Fruit fly (Drosophila melanogaster): Measurements from ENCODE around the gene CG17633.

CG17633 gene

DNA sequence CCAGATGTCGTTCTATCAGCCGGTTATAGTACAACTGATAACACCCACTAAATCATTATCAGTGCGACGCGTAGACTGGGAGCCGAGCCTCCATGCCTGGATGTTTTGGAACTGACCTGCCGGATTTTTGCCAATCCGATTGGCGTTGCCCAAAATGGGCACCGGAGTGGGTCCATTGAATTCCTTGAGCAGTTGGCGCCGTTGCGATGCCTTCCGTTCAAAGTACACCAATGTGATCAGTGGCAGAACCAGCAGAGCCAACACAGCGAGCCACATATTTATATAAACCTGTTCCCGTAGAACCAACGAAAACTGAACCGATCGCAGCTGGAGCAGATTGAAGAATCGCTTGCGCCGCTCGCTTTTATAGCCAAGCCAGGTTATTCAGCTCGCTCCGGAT is 19.1 kb upstream of the CG17633 start, which contains the start of gene Cyp4e3:
Gene Cyp4e3, minus strand, starts transcription at position 327 of the 400 bp plus-strand sequence.
- TF ChIP-seq Sin3A (optimal IDR thresholded peaks at IDR 0.05) (no peak), Myc (optimal IDR thresholded peaks at IDR 0.05) (no peak), h (optimal IDR thresholded peaks at IDR 0.05) (no peak), insv (optimal IDR thresholded peaks at IDR 0.05) (no peak), psq (optimal IDR thresholded peaks at IDR 0.05) (no peak), ttk (optimal IDR thresholded peaks at IDR 0.05) (no peak)

DNA sequence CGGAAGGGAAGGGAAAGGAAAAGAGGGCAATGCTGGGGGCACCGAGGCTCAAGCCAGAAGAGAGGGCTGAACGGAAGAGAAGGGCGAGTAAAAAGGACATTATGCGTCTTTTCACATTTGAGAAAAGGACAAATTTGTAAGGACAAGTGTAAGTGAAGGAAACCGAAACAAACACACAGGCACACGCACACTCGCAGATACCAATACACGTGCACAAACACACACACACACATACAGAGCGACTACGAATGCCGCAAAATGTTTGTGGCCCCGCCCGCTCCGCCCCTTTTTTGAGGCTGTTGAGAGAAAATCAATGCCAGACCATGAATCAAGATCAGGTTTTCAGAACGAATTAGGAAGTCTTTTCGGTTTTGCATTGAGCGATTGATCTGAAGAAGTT is 15.5 kb upstream of the CG17633 start:
- TF ChIP-seq h (optimal IDR thresholded peaks at IDR 0.05) (no peak), insv (optimal IDR thresholded peaks at IDR 0.05) (no peak), Sin3A (optimal IDR thresholded peaks at IDR 0.05) (no peak), ttk (optimal IDR thresholded peaks at IDR 0.05) (no peak), Myc (optimal IDR thresholded peaks at IDR 0.05) (no peak), psq (optimal IDR thresholded peaks at IDR 0.05) (no peak)

DNA sequence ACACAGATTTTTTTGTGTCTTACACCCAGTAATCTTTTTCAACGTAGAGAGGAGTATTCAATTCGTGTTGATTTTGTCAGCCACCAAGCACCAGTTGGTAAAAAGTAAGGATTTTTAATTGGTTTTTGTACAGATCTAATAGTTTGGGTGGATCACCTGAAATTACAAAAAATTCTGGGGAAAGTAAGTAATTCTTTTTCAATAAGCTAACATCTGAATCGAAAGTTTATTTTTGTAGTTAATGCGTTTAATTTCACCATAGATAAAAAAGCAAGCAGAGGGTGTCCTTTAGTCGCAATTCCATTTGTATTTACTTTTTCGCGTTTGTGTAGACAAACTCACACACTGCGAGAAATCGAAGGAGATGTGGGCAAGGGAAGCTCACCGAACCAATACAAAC is 14.0 kb upstream of the CG17633 start:
- TF ChIP-seq insv (optimal IDR thresholded peaks at IDR 0.05): no peak
- TF ChIP-seq h (optimal IDR thresholded peaks at IDR 0.05): no peak
- no peak for TF ChIP-seq Sin3A (optimal IDR thresholded peaks at IDR 0.05)
- TF ChIP-seq ttk (optimal IDR thresholded peaks at IDR 0.05): no peak
- TF ChIP-seq Myc (optimal IDR thresholded peaks at IDR 0.05): no peak
- TF ChIP-seq psq (optimal IDR thresholded peaks at IDR 0.05): no peak

DNA sequence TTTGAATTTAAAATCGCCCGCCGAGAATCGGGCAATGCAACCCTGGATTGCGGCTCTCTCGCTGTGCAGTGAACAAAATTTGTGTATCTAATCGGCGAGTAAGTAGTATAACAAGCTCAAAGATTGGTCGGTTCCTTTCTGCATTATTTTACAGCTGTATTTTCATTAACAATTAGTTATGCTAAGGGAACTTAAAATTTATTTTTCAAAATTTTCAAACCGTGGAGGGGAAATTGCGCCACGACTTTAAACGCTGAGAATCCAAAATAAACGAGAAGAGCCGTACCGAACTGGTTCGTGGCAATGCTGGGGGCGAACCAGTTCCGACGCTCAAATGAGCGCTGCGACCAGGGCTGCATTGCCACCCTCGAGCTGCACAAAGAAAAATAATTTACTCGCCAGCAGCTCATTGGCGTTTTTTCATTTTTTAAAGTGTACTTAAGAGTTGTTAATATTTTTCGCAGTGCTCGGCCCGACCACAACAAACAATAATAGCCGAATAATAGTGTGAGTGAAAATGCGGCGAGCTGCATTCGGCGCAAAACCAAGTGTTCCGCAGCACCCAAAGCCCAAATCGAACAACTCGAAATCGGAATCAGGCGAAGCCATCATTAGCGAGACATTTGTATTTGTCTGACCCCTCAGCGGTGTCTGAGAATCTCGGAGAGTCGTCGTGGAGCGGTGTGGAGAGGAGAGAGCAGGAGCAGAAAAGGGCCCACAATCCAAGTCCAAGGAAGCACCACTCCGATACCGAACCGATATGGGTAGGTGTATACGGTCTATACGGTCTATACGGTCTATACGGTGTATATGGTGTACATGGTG is 10.7 kb upstream of the CG17633 start, which contains the start of gene zf30C:
Gene zf30C, plus strand, starts transcription at position 353 of the 825 bp plus-strand sequence.
- TF ChIP-seq ttk (optimal IDR thresholded peaks at IDR 0.05): no peak
- TF ChIP-seq Myc (optimal IDR thresholded peaks at IDR 0.05): no peak
- no peak for TF ChIP-seq Sin3A (optimal IDR thresholded peaks at IDR 0.05)
- TF ChIP-seq h (optimal IDR thresholded peaks at IDR 0.05): no peak
- no peak for TF ChIP-seq psq (optimal IDR thresholded peaks at IDR 0.05)
- TF ChIP-seq insv (optimal IDR thresholded peaks at IDR 0.05): no peak

DNA sequence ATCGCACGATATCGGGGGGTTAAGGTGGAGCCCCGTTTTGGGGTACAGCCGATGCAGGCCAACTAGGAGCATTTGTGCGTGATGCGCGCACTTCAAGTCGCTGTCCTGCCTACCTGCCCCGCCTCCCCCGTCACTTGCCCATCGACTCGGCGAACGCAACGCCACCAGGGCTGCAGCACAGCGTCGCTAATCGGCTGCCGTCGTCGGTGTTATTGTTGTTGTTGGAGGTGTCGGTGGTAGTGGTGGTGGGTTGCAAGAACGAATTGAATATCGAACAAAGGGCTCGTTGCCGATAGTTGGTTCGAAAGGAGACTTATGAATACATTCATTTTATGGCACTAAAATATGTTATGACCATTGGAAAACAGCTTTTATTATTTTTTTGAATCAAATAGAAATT is 10.0 kb upstream of the CG17633 start:
- TF ChIP-seq Myc (optimal IDR thresholded peaks at IDR 0.05) (no peak), psq (optimal IDR thresholded peaks at IDR 0.05) (no peak), h (optimal IDR thresholded peaks at IDR 0.05) (no peak), ttk (optimal IDR thresholded peaks at IDR 0.05) (no peak), Sin3A (optimal IDR thresholded peaks at IDR 0.05) (no peak), insv (optimal IDR thresholded peaks at IDR 0.05) (no peak)

DNA sequence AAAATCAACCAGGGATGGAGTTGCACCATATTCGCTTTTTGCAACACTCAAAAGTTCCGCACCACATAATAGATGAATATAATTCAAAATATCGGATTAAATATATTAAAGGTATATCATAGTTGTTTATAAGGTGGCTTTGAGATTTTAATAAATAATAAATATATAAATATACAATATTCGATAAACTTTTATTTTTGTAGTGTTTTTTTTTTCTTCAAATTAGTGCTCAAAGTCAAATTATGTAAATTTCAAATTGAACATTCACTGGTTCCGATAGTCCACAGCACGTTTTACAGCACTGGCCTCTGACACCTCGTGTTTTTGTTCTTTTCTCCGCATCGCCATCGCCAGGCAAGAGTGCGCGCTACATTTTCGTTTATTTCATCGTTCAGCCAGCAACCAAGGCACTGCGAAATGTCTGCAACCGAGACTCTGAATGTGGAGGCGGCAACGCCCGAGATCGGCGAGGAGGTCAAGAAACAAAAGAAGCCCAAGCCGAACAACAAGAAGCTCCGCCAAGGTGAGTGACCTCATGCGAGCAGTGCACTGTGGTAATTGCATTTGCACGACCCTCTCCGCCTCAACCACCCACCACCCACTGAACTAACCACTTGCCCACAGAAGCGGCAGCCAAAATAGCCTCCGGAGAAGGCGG is 5.5 kb upstream of the CG17633 start, which contains the start of the genes Taf11 and und:
Gene Taf11, minus strand, starts transcription at position 51 of the 658 bp plus-strand sequence.
Gene und, plus strand, starts transcription at position 158 of the 658 bp plus-strand sequence.
- TF ChIP-seq Myc (optimal IDR thresholded peaks at IDR 0.05) (no peak), insv (optimal IDR thresholded peaks at IDR 0.05) (no peak), h (optimal IDR thresholded peaks at IDR 0.05) (no peak), psq (optimal IDR thresholded peaks at IDR 0.05) (no peak)

DNA sequence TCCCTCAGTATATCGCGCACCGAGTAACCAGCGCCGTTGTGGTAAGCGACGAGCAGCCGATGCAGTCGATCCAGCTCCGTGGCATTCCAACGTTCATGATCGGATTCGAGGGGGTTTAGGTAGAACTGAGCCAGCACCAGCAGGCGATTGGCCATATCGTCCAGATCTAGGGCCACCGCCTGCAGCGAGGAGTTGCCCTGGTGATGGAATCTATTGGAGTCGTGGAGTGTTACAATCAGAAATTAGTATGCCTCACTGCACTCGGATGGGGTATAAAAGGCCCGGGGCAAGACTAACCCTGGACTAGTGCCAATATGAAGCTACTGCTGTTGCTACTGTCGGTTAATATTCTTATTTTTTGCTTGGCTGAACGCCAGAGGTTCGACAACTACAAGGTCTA is 2.1 kb upstream of the CG17633 start, which contains the start of gene CG4017:
Gene CG4017, plus strand, starts transcription at position 301 of the 400 bp plus-strand sequence.
- no peak for TF ChIP-seq Sin3A (optimal IDR thresholded peaks at IDR 0.05)
- no peak for TF ChIP-seq insv (optimal IDR thresholded peaks at IDR 0.05)
- TF ChIP-seq ttk (optimal IDR thresholded peaks at IDR 0.05): no peak
- no peak for TF ChIP-seq psq (optimal IDR thresholded peaks at IDR 0.05)
- no peak for TF ChIP-seq Myc (optimal IDR thresholded peaks at IDR 0.05)
- TF ChIP-seq h (optimal IDR thresholded peaks at IDR 0.05): no peak

DNA sequence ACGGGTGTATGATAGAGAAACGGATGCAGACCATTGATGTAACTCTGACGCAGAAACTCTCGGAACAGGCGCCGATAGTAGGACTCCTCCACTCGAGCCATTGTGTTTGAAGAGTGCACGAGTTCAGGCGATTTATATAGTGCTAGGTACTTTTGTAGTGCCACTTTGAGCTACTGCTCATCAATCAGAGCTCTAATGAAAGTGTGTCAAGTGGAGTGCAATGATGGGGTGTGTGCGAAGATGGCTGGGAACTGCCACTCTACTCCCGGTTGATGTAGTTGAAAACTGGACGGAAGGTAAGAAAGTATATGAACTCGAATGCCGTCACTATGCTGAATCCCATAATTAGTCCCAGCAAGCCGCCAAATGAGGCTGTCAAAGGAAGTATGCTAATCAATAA is 2.0 kb downstream of the CG17633 start, which contains the start of gene ppk18:
Gene ppk18, minus strand, starts transcription at position 101 of the 400 bp plus-strand sequence.
- no peak for TF ChIP-seq psq (optimal IDR thresholded peaks at IDR 0.05)
- no peak for TF ChIP-seq h (optimal IDR thresholded peaks at IDR 0.05)
- no peak for TF ChIP-seq ttk (optimal IDR thresholded peaks at IDR 0.05)
- no peak for TF ChIP-seq Myc (optimal IDR thresholded peaks at IDR 0.05)
- no peak for TF ChIP-seq insv (optimal IDR thresholded peaks at IDR 0.05)
- TF ChIP-seq Sin3A (optimal IDR thresholded peaks at IDR 0.05): no peak

DNA sequence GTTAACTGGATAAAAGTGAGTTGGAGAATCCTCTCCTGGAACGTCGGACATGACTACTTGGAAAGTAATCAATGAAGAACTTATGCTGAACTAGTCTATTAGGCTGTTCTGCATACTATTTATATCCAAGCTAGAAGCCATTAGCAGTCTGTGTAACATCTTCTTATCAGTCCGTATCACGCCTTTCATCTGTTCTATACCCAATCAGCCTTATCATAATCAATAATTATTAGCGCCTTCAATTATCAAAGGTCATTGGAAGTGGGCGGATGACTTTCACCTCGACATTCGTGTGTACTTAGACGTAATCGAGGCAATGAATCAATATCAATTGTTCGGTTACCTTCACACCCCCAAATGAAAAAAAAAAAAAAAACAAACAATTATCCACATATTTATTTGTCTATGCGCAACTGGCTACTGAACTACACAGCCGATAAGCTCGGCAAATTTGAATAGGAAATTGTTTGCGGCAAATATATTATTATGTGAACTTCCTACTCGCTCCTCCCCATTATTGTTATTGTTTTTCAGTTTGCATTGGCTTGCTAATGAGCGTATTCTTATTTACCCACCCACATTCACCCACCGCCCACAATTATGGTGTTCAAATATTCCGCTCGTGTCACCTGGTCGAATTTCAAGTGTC is 6.2 kb downstream of the CG17633 start, which contains the start of the genes ppk11 and ppk16:
Gene ppk11, minus strand, starts transcription at position 51 of the 649 bp plus-strand sequence.
Gene ppk16, minus strand, starts transcription at position 51 of the 649 bp plus-strand sequence.
- TF ChIP-seq h (optimal IDR thresholded peaks at IDR 0.05) (no peak), insv (optimal IDR thresholded peaks at IDR 0.05) (no peak), psq (optimal IDR thresholded peaks at IDR 0.05) (no peak), ttk (optimal IDR thresholded peaks at IDR 0.05) (no peak), Myc (optimal IDR thresholded peaks at IDR 0.05) (no peak), Sin3A (optimal IDR thresholded peaks at IDR 0.05) (no peak)

DNA sequence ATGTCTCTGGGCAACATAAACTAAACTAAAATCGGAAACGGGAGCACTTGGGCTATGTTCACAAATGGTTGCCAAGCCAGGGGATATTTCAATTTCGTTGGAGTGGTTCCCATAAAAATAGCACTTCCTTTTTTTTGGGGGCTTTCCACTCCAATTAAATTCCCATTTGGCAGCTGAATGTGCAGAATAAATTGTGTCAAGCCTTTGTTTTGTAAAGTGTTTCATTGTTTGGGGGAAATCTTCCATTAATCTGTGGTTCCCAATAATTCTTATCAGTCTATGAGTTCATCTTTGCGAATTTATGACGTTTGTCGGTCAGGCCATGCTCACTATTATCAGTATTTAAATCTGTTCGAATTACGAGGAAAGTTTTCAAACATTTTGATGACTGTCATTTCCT is 9.1 kb downstream of the CG17633 start:
- TF ChIP-seq insv (optimal IDR thresholded peaks at IDR 0.05): no peak
- TF ChIP-seq h (optimal IDR thresholded peaks at IDR 0.05): no peak
- TF ChIP-seq psq (optimal IDR thresholded peaks at IDR 0.05): no peak
- no peak for TF ChIP-seq ttk (optimal IDR thresholded peaks at IDR 0.05)
- no peak for TF ChIP-seq Sin3A (optimal IDR thresholded peaks at IDR 0.05)
- no peak for TF ChIP-seq Myc (optimal IDR thresholded peaks at IDR 0.05)

DNA sequence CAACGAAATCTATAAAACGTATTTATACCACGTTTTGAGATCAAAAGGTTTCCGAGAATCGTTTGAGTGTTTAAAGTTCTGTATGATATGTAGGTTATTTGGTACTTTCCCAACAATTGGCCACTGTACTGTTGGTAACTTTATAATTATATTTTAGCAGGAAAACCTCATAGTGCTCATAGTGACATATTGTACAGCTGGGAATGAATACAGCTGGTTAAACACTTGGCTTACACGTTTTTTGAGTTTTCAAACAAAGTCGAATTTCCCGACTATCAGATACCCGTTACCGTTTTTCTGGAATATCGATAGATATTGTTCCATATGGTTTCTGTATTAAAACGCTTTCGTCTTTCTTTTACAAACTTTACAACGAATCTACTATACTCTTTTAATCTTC is 9.6 kb downstream of the CG17633 start:
- TF ChIP-seq Myc (optimal IDR thresholded peaks at IDR 0.05) (no peak), h (optimal IDR thresholded peaks at IDR 0.05) (no peak), Sin3A (optimal IDR thresholded peaks at IDR 0.05) (no peak), psq (optimal IDR thresholded peaks at IDR 0.05) (no peak), ttk (optimal IDR thresholded peaks at IDR 0.05) (no peak), insv (optimal IDR thresholded peaks at IDR 0.05) (no peak)

All from Kc167 (cell line).